Fruit fly (Drosophila melanogaster) whole organism, embryonic: Measurements from ENCODE around the gene Ada1-2.

Experiments used
- B-H2 ChIP-seq: fragments of 200-800 bp; sonication (Bioruptor generic); optimal IDR thresholded peaks from 2 replicates; lab custom pipeline; 2018; ENCODE audit warnings: missing biosample characterization, mild to moderate bottlenecking, missing genetic modification characterization
- BEAF-32 ChIP-seq: fragments of 200-800 bp; sonication (Bioruptor generic); optimal IDR thresholded peaks from 3 replicates; lab custom pipeline; 2017; ENCODE audit warnings: missing biosample characterization, missing genetic modification characterization, mild to moderate bottlenecking, moderate library complexity, missing genetic modification reagents
- CG10274 ChIP-seq: fragments of 200-800 bp; sonication (Bioruptor generic); optimal IDR thresholded peaks from 3 replicates; lab custom pipeline; 2017; ENCODE audit warnings: missing biosample characterization, mild to moderate bottlenecking, missing genetic modification characterization
- CG11723 ChIP-seq: fragments of 200-800 bp; sonication (Bioruptor generic); optimal IDR thresholded peaks from 2 replicates; lab custom pipeline; 2017; ENCODE audit warnings: missing biosample characterization, mild to moderate bottlenecking, missing genetic modification characterization
- CG12769 ChIP-seq: fragments of 200-800 bp; sonication (Bioruptor generic); optimal IDR thresholded peaks from 2 replicates; lab custom pipeline; 2019; ENCODE audit warnings: missing biosample characterization, mild to moderate bottlenecking, missing genetic modification characterization, moderate library complexity
- CG15011 ChIP-seq: fragments of 200-800 bp; sonication (Bioruptor generic); optimal IDR thresholded peaks from 3 replicates; lab custom pipeline; 2018; ENCODE audit warnings: missing biosample characterization, mild to moderate bottlenecking, missing genetic modification characterization
- CG15269 ChIP-seq: fragments of 200-800 bp; sonication (Bioruptor generic); optimal IDR thresholded peaks from 2 replicates; lab custom pipeline; 2018; ENCODE audit warnings: missing biosample characterization, mild to moderate bottlenecking, missing genetic modification characterization, moderate library complexity
- CG17359 ChIP-seq: fragments of 200-800 bp; sonication (Bioruptor generic); optimal IDR thresholded peaks from 3 replicates; lab custom pipeline; 2018; ENCODE audit warnings: missing biosample characterization, mild to moderate bottlenecking, missing genetic modification characterization, moderate library complexity
- CG18764 ChIP-seq: fragments of 200-800 bp; sonication (Bioruptor generic); optimal IDR thresholded peaks from 3 replicates; lab custom pipeline; 2016; ENCODE audit warnings: missing biosample characterization, missing genetic modification characterization
- CG32532 ChIP-seq: fragments of 200-800 bp; sonication (Bioruptor generic); IDR thresholded peaks from 2 replicates; pipeline ENCODE4 v1.3.6; 2022; ENCODE audit warnings: missing biosample characterization, missing genetic modification characterization
- CG4617 ChIP-seq: fragments of 200-800 bp; sonication (Bioruptor generic); optimal IDR thresholded peaks from 3 replicates; lab custom pipeline; 2016; ENCODE audit warnings: missing biosample characterization, missing genetic modification characterization, borderline replicate concordance
- CG7556 ChIP-seq: fragments of 200-800 bp; sonication (Bioruptor generic); optimal IDR thresholded peaks from 2 replicates; lab custom pipeline; 2017; ENCODE audit warnings: missing biosample characterization, mild to moderate bottlenecking, missing genetic modification characterization
- CG7928 ChIP-seq: fragments of 200-800 bp; sonication (Bioruptor generic); optimal IDR thresholded peaks from 2 replicates; lab custom pipeline; 2017; ENCODE audit warnings: missing biosample characterization, mild to moderate bottlenecking, missing genetic modification characterization
- CG9727 ChIP-seq: fragments of 200-800 bp; sonication (Bioruptor generic); optimal IDR thresholded peaks from 3 replicates; lab custom pipeline; 2017; ENCODE audit warnings: missing biosample characterization, mild to moderate bottlenecking, missing genetic modification characterization
- CG9817 ChIP-seq: fragments of 200-800 bp; sonication (Bioruptor generic); optimal IDR thresholded peaks from 2 replicates; lab custom pipeline; 2018; ENCODE audit warnings: missing biosample characterization, mild to moderate bottlenecking, missing genetic modification characterization, moderate library complexity
- CG9876 ChIP-seq: fragments of 200-800 bp; sonication (Bioruptor generic); optimal IDR thresholded peaks from 2 replicates; lab custom pipeline; 2016; ENCODE audit warnings: missing biosample characterization, missing genetic modification characterization
- CTCF ChIP-seq: fragments of 200-800 bp; sonication (Bioruptor generic); optimal IDR thresholded peaks from 2 replicates; lab custom pipeline; 2017; ENCODE audit warnings: missing biosample characterization, mild to moderate bottlenecking, missing genetic modification characterization, moderate library complexity
- Dip3 ChIP-seq: fragments of 200-800 bp; sonication (Bioruptor generic); optimal IDR thresholded peaks from 3 replicates; lab custom pipeline; 2016; ENCODE audit warnings: missing biosample characterization, missing genetic modification characterization
- GATAe ChIP-seq: fragments of 200-800 bp; sonication (Bioruptor generic); conservative IDR thresholded peaks from 2 replicates; pipeline ENCODE4 v1.3.6; 2022; ENCODE audit warnings: missing biosample characterization, missing genetic modification characterization
- Hand ChIP-seq: fragments of 200-800 bp; sonication (Bioruptor generic); optimal IDR thresholded peaks from 2 replicates; lab custom pipeline; 2017; ENCODE audit warnings: mild to moderate bottlenecking, missing biosample characterization, missing genetic modification reagents, missing genetic modification characterization
- Hr39 ChIP-seq: fragments of >200 bp; optimal IDR thresholded peaks from 2 replicates; lab custom pipeline; 2017
- Hr51 ChIP-seq, 2 experiments: fragments of 200-800 bp; sonication (Bioruptor generic); optimal IDR thresholded peaks; 2 replicates in 1 of 2; 3 replicates in 1 of 2; lab custom pipeline; 2016 to 2018; ENCODE audit warnings: missing biosample characterization in 2 of 2, missing genetic modification characterization in 2 of 2, mild to moderate bottlenecking in 1 of 2, moderate library complexity in 1 of 2
- Kr ChIP-seq: fragments of 200-800 bp; sonication (Bioruptor generic); optimal IDR thresholded peaks from 2 replicates; lab custom pipeline; 2017; ENCODE audit warnings: missing biosample characterization, mild to moderate bottlenecking, missing genetic modification characterization
- Med ChIP-seq: fragments of 200-800 bp; sonication (Bioruptor generic); peaks from one replicate; lab custom pipeline; 2016; ENCODE audit warnings: missing biosample characterization, missing genetic modification characterization, mild to moderate bottlenecking, inconsistent platforms, moderate library complexity
- PHDP ChIP-seq: fragments of 200-800 bp; sonication (Bioruptor generic); optimal IDR thresholded peaks from 3 replicates; lab custom pipeline; 2018; ENCODE audit warnings: missing biosample characterization, mild to moderate bottlenecking, missing genetic modification characterization, moderate library complexity
- Poxn ChIP-seq: fragments of 200-800 bp; sonication (Bioruptor generic); IDR thresholded peaks from 2 replicates; pipeline ENCODE4 v1.3.6; 2022; ENCODE audit warnings: missing biosample characterization, missing genetic modification characterization
- Taf1 ChIP-seq: fragments of 200-800 bp; sonication (Bioruptor generic); IDR thresholded peaks from 2 replicates; pipeline ENCODE4 v1.3.6; 2022; ENCODE audit warnings: missing biosample characterization, missing genetic modification characterization
- bbx ChIP-seq: fragments of 200-800 bp; sonication (Bioruptor generic); IDR thresholded peaks from 2 replicates; pipeline ENCODE4 v1.3.6; 2022; ENCODE audit warnings: missing biosample characterization, missing genetic modification characterization; ENCODE audit not compliant: partially characterized antibody
- ci ChIP-seq: fragments of 200-800 bp; sonication (Bioruptor generic); IDR thresholded peaks from 3 replicates; pipeline ENCODE4 v1.3.6; 2022; ENCODE audit warnings: missing biosample characterization, missing genetic modification characterization
- corto ChIP-seq: fragments of 200-800 bp; sonication (Bioruptor generic); optimal IDR thresholded peaks from 2 replicates; lab custom pipeline; 2016; ENCODE audit warnings: missing biosample characterization, mild to moderate bottlenecking, missing genetic modification characterization, moderate library complexity
- dimm ChIP-seq: fragments of 200-800 bp; sonication (Bioruptor generic); IDR thresholded peaks from 2 replicates; pipeline ENCODE4 v1.3.6; 2022; ENCODE audit warnings: missing biosample characterization, missing genetic modification characterization
- dmrt11E ChIP-seq: fragments of 200-800 bp; sonication (Bioruptor generic); optimal IDR thresholded peaks from 3 replicates; lab custom pipeline; 2018; ENCODE audit warnings: missing biosample characterization, mild to moderate bottlenecking, missing genetic modification characterization, moderate library complexity
- dysf ChIP-seq: fragments of 200-800 bp; sonication (Bioruptor generic); IDR thresholded peaks from 3 replicates; pipeline ENCODE4 v1.3.6; 2022; ENCODE audit warnings: missing biosample characterization, missing genetic modification characterization
- gce ChIP-seq: fragments of 200-800 bp; sonication (Bioruptor generic); IDR thresholded peaks from 3 replicates; pipeline ENCODE4 v1.3.6; 2022; ENCODE audit warnings: missing biosample characterization, missing genetic modification characterization
- gt ChIP-seq: fragments of 200-800 bp; sonication (Bioruptor generic); IDR thresholded peaks from 2 replicates; pipeline ENCODE4 v1.3.6; 2022; ENCODE audit warnings: missing biosample characterization, missing genetic modification characterization
- klu ChIP-seq: fragments of 200-800 bp; sonication (Bioruptor generic); IDR thresholded peaks from 2 replicates; pipeline ENCODE4 v1.3.6; 2022; ENCODE audit warnings: missing biosample characterization, missing genetic modification characterization
- lbe ChIP-seq: fragments of 200-800 bp; sonication (Bioruptor generic); optimal IDR thresholded peaks from 2 replicates; lab custom pipeline; 2016; ENCODE audit warnings: missing biosample characterization, mild to moderate bottlenecking, missing genetic modification characterization
- maf-S ChIP-seq: fragments of 200-800 bp; sonication (Bioruptor generic); optimal IDR thresholded peaks from 2 replicates; lab custom pipeline; 2016; ENCODE audit warnings: missing biosample characterization, missing genetic modification characterization
- peb ChIP-seq: fragments of 200-800 bp; sonication (Bioruptor generic); IDR thresholded peaks from 2 replicates; pipeline ENCODE4 v1.3.6; 2022; ENCODE audit warnings: missing biosample characterization, missing genetic modification characterization
- ranshi ChIP-seq: fragments of 200-800 bp; sonication (Bioruptor generic); IDR thresholded peaks from 2 replicates; pipeline ENCODE4 v1.3.6; 2022; ENCODE audit warnings: missing biosample characterization, missing genetic modification characterization
- shn ChIP-seq: fragments of 200-800 bp; sonication (Bioruptor generic); optimal IDR thresholded peaks from 3 replicates; lab custom pipeline; 2016; ENCODE audit warnings: missing biosample characterization, missing genetic modification characterization
- sim ChIP-seq: fragments of 200-800 bp; sonication (Bioruptor generic); IDR thresholded peaks from 2 replicates; pipeline ENCODE4 v1.3.6; 2022; ENCODE audit warnings: missing biosample characterization, missing genetic modification characterization
- slp2 ChIP-seq: fragments of 200-800 bp; sonication (Bioruptor generic); optimal IDR thresholded peaks from 2 replicates; lab custom pipeline; 2016; ENCODE audit warnings: missing biosample characterization, missing genetic modification characterization
- sob ChIP-seq: fragments of 200-800 bp; sonication (Bioruptor generic); IDR thresholded peaks from 2 replicates; pipeline ENCODE4 v1.3.6; 2022; ENCODE audit warnings: missing biosample characterization, missing genetic modification characterization
- ssp ChIP-seq: fragments of 200-800 bp; sonication (Bioruptor generic); IDR thresholded peaks from 2 replicates; pipeline ENCODE4 v1.3.6; 2022; ENCODE audit warnings: missing biosample characterization, missing genetic modification characterization
- stwl ChIP-seq: fragments of 200-800 bp; sonication (Bioruptor generic); optimal IDR thresholded peaks from 3 replicates; lab custom pipeline; 2018; ENCODE audit warnings: missing biosample characterization, mild to moderate bottlenecking, missing genetic modification characterization, moderate library complexity
- sug ChIP-seq: fragments of 200-800 bp; optimal IDR thresholded peaks from 2 replicates; lab custom pipeline; 2019; ENCODE audit warnings: missing biosample characterization, mild to moderate bottlenecking, missing genetic modification characterization, moderate library complexity
- twi ChIP-seq: fragments of 200-800 bp; optimal IDR thresholded peaks from 2 replicates; lab custom pipeline; 2019; ENCODE audit warnings: missing biosample characterization, mild to moderate bottlenecking, missing genetic modification characterization, moderate library complexity
- unpg ChIP-seq: fragments of 200-800 bp; sonication (Bioruptor generic); optimal IDR thresholded peaks from 3 replicates; lab custom pipeline; 2018; ENCODE audit warnings: missing biosample characterization, mild to moderate bottlenecking, missing genetic modification characterization, moderate library complexity
- z ChIP-seq: fragments of 200-800 bp; sonication (Bioruptor generic); IDR thresholded peaks from 3 replicates; pipeline ENCODE4 v1.3.6; 2022; ENCODE audit warnings: missing biosample characterization, missing genetic modification characterization

Gene Ada1-2

DNA sequence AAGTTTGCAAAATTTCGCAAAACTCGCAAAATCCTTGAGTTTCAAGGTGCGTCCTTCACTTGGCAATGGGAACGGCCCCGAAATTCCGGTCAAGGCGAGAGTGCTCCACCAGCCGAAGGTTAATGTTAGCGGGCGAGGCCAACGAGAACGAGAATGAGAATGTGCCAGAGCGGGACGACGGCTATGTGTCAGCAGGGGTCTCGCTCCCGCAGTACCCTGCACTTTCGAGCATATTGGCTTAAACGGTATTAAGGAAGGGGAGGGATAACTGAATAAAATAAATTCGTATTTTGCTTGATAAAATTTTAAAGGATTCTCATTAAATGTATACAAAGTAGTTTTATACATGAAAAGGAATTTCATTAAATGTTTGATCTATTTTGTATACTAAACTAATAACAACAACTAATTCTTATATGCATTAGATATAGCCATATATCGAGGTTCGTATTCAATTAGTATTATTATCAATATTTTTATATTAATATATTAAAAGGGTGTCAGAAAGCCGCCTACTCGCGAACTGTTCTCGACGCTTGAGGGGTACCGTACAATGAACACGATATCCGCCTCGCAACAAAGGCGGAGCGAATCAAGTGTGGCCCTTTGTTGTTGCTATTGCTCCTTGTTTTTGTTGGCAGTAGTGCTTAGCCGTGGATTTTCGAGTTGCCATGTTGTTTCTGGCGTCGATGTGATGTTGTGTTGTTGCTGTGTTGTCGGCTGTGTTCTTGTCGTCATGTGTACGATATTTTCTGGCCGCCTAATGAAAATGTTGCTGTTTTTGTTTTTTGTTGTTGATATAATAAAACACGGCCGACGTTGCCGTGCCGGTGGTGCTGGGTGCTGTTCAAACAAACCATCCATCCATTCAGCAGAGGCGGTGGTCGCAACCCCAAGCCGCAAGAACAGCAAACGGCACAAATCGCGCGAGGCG, 14.0 kb downstream of the Ada1-2 start (continued):
- TF ChIP-seq CG7556, result peak; percentile 99
- peak; percentile 54 for TF ChIP-seq CG4617 (GFP tag; lab: Kevin White, UChicago)
- TF ChIP-seq CG15269, result peak; percentile 96
- TF ChIP-seq CG18764 (GFP tag; lab: Kevin White, UChicago), result peak; percentile 74
- TF ChIP-seq lbe (GFP tag; lab: Kevin White, UChicago), result peak; percentile 73
- TF ChIP-seq CG7928 (GFP tag; lab: Kevin White, UChicago), result peak; percentile 73
- TF ChIP-seq twi, result peak; percentile 92
- no peak for TF ChIP-seq Kr (GFP tag; lab: Kevin White, UChicago)
- TF ChIP-seq sug (tag; lab: Kevin White, UChicago), result peak; percentile 92
- TF ChIP-seq BEAF-32 (GFP tag; lab: Kevin White, UChicago), result no peak
- no peak for TF ChIP-seq z (GFP tag; lab: Robert Waterston, UW)
- peak; percentile 72 for TF ChIP-seq B-H2 (GFP tag; lab: Kevin White, UChicago)
- no peak for TF ChIP-seq CG32532 (GFP tag; lab: Robert Waterston, UW)
- TF ChIP-seq CG12769 (tag; lab: Kevin White, UChicago), result peak; percentile 9
- no peak for TF ChIP-seq peb (GFP tag; lab: Robert Waterston, UW)
- TF ChIP-seq ci (GFP tag; lab: Robert Waterston, UW), result no peak
- peak; percentile 100 for TF ChIP-seq CG9727 (GFP tag; lab: Kevin White, UChicago)
- no peak for TF ChIP-seq Hr39 (lab: Kevin White, UChicago)
- TF ChIP-seq Taf1 (GFP tag; lab: Robert Waterston, UW), result no peak
- peak; percentile 93 for TF ChIP-seq unpg (GFP tag; lab: Kevin White, UChicago)
- peak; percentile 97 for TF ChIP-seq dmrt11E (tag; lab: Kevin White, UChicago)
- no peak for TF ChIP-seq klu (GFP tag; lab: Robert Waterston, UW)
- no peak for TF ChIP-seq ranshi
- no peak for TF ChIP-seq dysf
- TF ChIP-seq CG10274 (GFP tag; lab: Kevin White, UChicago), result peak; percentile 95
- no peak for TF ChIP-seq dimm (GFP tag; lab: Robert Waterston, UW)
- peak; percentile 41 to 96 for TF ChIP-seq Hr51 (GFP tag; optimal IDR thresholded peaks at IDR 0.05; lab: Kevin White, UChicago)
- TF ChIP-seq gt (GFP tag; lab: Robert Waterston, UW), result no peak
- no peak for TF ChIP-seq GATAe (GFP tag; lab: Robert Waterston, UW)
- TF ChIP-seq CG9817, result peak; percentile 91
- TF ChIP-seq CG15011 (GFP tag; lab: Kevin White, UChicago), result peak; percentile 90
- TF ChIP-seq gce (GFP tag; lab: Robert Waterston, UW), result no peak
- no peak for TF ChIP-seq Poxn (GFP tag; lab: Robert Waterston, UW)
- TF ChIP-seq CTCF (GFP tag; lab: Kevin White, UChicago), result peak; percentile 21
- peak; percentile 71 for TF ChIP-seq Med (GFP tag; lab: Kevin White, UChicago)
- peak; percentile 94 for TF ChIP-seq PHDP
- no peak for TF ChIP-seq sob (GFP tag; lab: Robert Waterston, UW)
- TF ChIP-seq maf-S (GFP tag; lab: Kevin White, UChicago), result peak; percentile 47
- peak; percentile 86 for TF ChIP-seq CG11723 (GFP tag; lab: Kevin White, UChicago)
- TF ChIP-seq CG9876 (GFP tag; lab: Kevin White, UChicago), result peak; percentile 11
- no peak for TF ChIP-seq corto
- TF ChIP-seq slp2 (GFP tag; lab: Kevin White, UChicago), result peak; percentile 70
- TF ChIP-seq shn, result peak; percentile 77
- TF ChIP-seq stwl, result no peak
- TF ChIP-seq Dip3, result peak; percentile 19
- no peak for TF ChIP-seq ssp (GFP tag; lab: Robert Waterston, UW)
- TF ChIP-seq bbx (GFP tag; lab: Robert Waterston, UW), result no peak
- TF ChIP-seq CG17359 (tag; lab: Kevin White, UChicago), result peak; percentile 90
- TF ChIP-seq sim (GFP tag; lab: Robert Waterston, UW), result no peak
- peak; percentile 94 for TF ChIP-seq Hand
